Worm (Caenorhabditis elegans) whole organism, L3 larva: ENCODE data around the gene rnh-2.

ENCODE experiments used
- R02D3.7 ChIP-seq: fragments of 150-350 bp; optimal IDR thresholded peaks from 2 replicates; lab custom pipeline; 2014; ENCODE audit warnings: missing biosample characterization, missing genetic modification characterization
- ZK546.5 ChIP-seq: sonication (generic microtip); optimal IDR thresholded peaks from 2 replicates; lab custom pipeline; 2017; ENCODE audit warnings: missing biosample characterization, missing genetic modification characterization
- aly-2 ChIP-seq: fragments of 150-350 bp; optimal IDR thresholded peaks from 2 replicates; lab custom pipeline; 2014; ENCODE audit warnings: missing biosample characterization, missing genetic modification characterization
- ama-1 ChIP-seq: fragments of 150-350 bp; optimal IDR thresholded peaks from 2 replicates; lab custom pipeline; 2018
- ceh-16 ChIP-seq: sonication (generic microtip); optimal IDR thresholded peaks from 2 replicates; lab custom pipeline; 2017; ENCODE audit warnings: missing biosample characterization, missing genetic modification characterization
- ceh-28 ChIP-seq: fragments of 150-350 bp; optimal IDR thresholded peaks from 2 replicates; lab custom pipeline; 2014; ENCODE audit warnings: missing biosample characterization, missing genetic modification reagents, missing genetic modification characterization
- ceh-82 ChIP-seq: fragments of 150-350 bp; optimal IDR thresholded peaks from 2 replicates; lab custom pipeline; 2014; ENCODE audit warnings: missing biosample characterization, missing genetic modification characterization
- ceh-9 ChIP-seq: sonication (generic microtip); optimal IDR thresholded peaks from 2 replicates; lab custom pipeline; 2018; ENCODE audit warnings: missing biosample characterization, missing genetic modification characterization
- daf-12 ChIP-seq: fragments of 150-350 bp; optimal IDR thresholded peaks from 2 replicates; lab custom pipeline; 2014; ENCODE audit warnings: missing biosample characterization, missing genetic modification reagents, missing genetic modification characterization
- egl-27 ChIP-seq: sonication (generic microtip); optimal IDR thresholded peaks from 4 replicates; lab custom pipeline; 2017; ENCODE audit warnings: missing biosample characterization, missing genetic modification reagents, missing genetic modification characterization
- egl-5 ChIP-seq: fragments of 150-350 bp; optimal IDR thresholded peaks from 2 replicates; lab custom pipeline; 2017; ENCODE audit warnings: missing biosample characterization, missing genetic modification reagents, missing genetic modification characterization, inconsistent platforms
- elt-1 ChIP-seq: fragments of 150-350 bp; optimal IDR thresholded peaks from 2 replicates; lab custom pipeline; 2014; ENCODE audit warnings: missing biosample characterization, missing genetic modification characterization
- elt-2 ChIP-seq: sonication (generic microtip); optimal IDR thresholded peaks from 2 replicates; lab custom pipeline; 2016; ENCODE audit warnings: missing genetic modification reagents, mild to moderate bottlenecking, missing genetic modification characterization, missing compliant biosample characterization
- elt-3 ChIP-seq, 3 experiments: fragments of 150-350 bp in 1 of 3; sonication (generic microtip) in 2 of 3; optimal IDR thresholded peaks; 2 replicates in 2 of 3; 4 replicates in 1 of 3; lab custom pipeline; 2014 to 2017; ENCODE audit warnings: missing biosample characterization in 3 of 3, missing genetic modification characterization in 3 of 3
- eor-1 ChIP-seq, 2 experiments: fragments of 150-350 bp; optimal IDR thresholded peaks; 2 replicates each; lab custom pipeline; 2014 to 2018; ENCODE audit warnings: missing biosample characterization in 2 of 2, missing genetic modification characterization in 2 of 2
- fkh-10 ChIP-seq: sonication (generic microtip); optimal IDR thresholded peaks from 2 replicates; lab custom pipeline; 2017; ENCODE audit warnings: missing biosample characterization, missing genetic modification reagents, missing genetic modification characterization
- fos-1 ChIP-seq: fragments of 150-350 bp; optimal IDR thresholded peaks from 2 replicates; lab custom pipeline; 2014; ENCODE audit warnings: missing biosample characterization, missing genetic modification characterization
- hmg-11 ChIP-seq: sonication (generic microtip); optimal IDR thresholded peaks from 2 replicates; lab custom pipeline; 2016; ENCODE audit warnings: missing genetic modification characterization, missing compliant biosample characterization
- jun-1 ChIP-seq: fragments of 150-350 bp; optimal IDR thresholded peaks from 2 replicates; lab custom pipeline; 2014; ENCODE audit warnings: missing biosample characterization, missing genetic modification reagents, missing genetic modification characterization
- lin-15B ChIP-seq: fragments of 150-350 bp; optimal IDR thresholded peaks from 2 replicates; lab custom pipeline; 2014; ENCODE audit warnings: missing biosample characterization, missing genetic modification characterization
- lsy-12 ChIP-seq: sonication (generic microtip); optimal IDR thresholded peaks from 2 replicates; lab custom pipeline; 2016; ENCODE audit warnings: mild to moderate bottlenecking, missing genetic modification characterization, missing compliant biosample characterization
- mdl-1 ChIP-seq: fragments of 150-350 bp; optimal IDR thresholded peaks from 2 replicates; lab custom pipeline; 2014; ENCODE audit warnings: missing biosample characterization, missing genetic modification characterization
- mml-1 ChIP-seq: fragments of 150-350 bp; sonication (generic microtip); optimal IDR thresholded peaks from 3 replicates; lab custom pipeline; 2014; ENCODE audit warnings: missing biosample characterization, missing genetic modification characterization
- nfya-1 ChIP-seq: sonication (generic microtip); optimal IDR thresholded peaks from 2 replicates; lab custom pipeline; 2017; ENCODE audit warnings: missing genetic modification characterization, mild to moderate bottlenecking, missing compliant biosample characterization, antibody characterized with exemption, moderate library complexity; ENCODE audit not compliant: insufficient read depth
- nhr-11 ChIP-seq: fragments of 150-350 bp; optimal IDR thresholded peaks from 2 replicates; lab custom pipeline; 2014; ENCODE audit warnings: missing biosample characterization, missing genetic modification characterization
- nhr-23 ChIP-seq: fragments of 150-350 bp; optimal IDR thresholded peaks from 2 replicates; lab custom pipeline; 2014; ENCODE audit warnings: missing biosample characterization, missing genetic modification reagents, missing genetic modification characterization
- nhr-237 ChIP-seq: fragments of 150-350 bp; optimal IDR thresholded peaks from 2 replicates; lab custom pipeline; 2014; ENCODE audit warnings: missing biosample characterization, missing genetic modification characterization
- nhr-25 ChIP-seq: sonication (generic microtip); optimal IDR thresholded peaks from 2 replicates; lab custom pipeline; 2017; ENCODE audit warnings: missing biosample characterization, missing genetic modification characterization
- nhr-28 ChIP-seq: fragments of 150-350 bp; optimal IDR thresholded peaks from 2 replicates; lab custom pipeline; 2014; ENCODE audit warnings: missing biosample characterization, missing genetic modification characterization
- nhr-43 ChIP-seq: sonication (generic microtip); optimal IDR thresholded peaks from 2 replicates; lab custom pipeline; 2016; ENCODE audit warnings: mild to moderate bottlenecking, missing genetic modification characterization, missing compliant biosample characterization; ENCODE audit not compliant: poor library complexity, severe bottlenecking
- nhr-76 ChIP-seq: fragments of 150-350 bp; sonication (generic microtip); optimal IDR thresholded peaks from 5 replicates; lab custom pipeline; 2014; ENCODE audit warnings: missing biosample characterization, missing genetic modification characterization
- pha-4 ChIP-seq: fragments of 150-350 bp; optimal IDR thresholded peaks from 2 replicates; lab custom pipeline; 2014; ENCODE audit warnings: missing biosample characterization, missing genetic modification reagents, missing genetic modification characterization
- pqm-1 ChIP-seq: fragments of 150-350 bp; optimal IDR thresholded peaks from 2 replicates; lab custom pipeline; 2017; ENCODE audit warnings: missing biosample characterization, missing genetic modification characterization, inconsistent platforms
- sea-2 ChIP-seq: fragments of 150-350 bp; sonication (generic microtip); optimal IDR thresholded peaks from 4 replicates; lab custom pipeline; 2014; ENCODE audit warnings: missing biosample characterization, missing genetic modification reagents, missing genetic modification characterization
- skn-1 ChIP-seq: fragments of 150-350 bp; optimal IDR thresholded peaks from 2 replicates; lab custom pipeline; 2014; ENCODE audit warnings: missing biosample characterization, missing genetic modification characterization
- snpc-4 ChIP-seq: fragments of 150-350 bp; optimal IDR thresholded peaks from 2 replicates; lab custom pipeline; 2014; ENCODE audit warnings: missing biosample characterization, missing genetic modification characterization
- tbx-2 ChIP-seq: sonication (generic microtip); optimal IDR thresholded peaks from 2 replicates; lab custom pipeline; 2016; ENCODE audit warnings: mild to moderate bottlenecking, missing genetic modification characterization, missing compliant biosample characterization
- unc-39 ChIP-seq: sonication (generic microtip); optimal IDR thresholded peaks from 4 replicates; lab custom pipeline; 2017; ENCODE audit warnings: missing biosample characterization, missing genetic modification characterization
- unc-62 ChIP-seq: fragments of 150-350 bp; sonication (generic microtip); optimal IDR thresholded peaks from 4 replicates; lab custom pipeline; 2014; ENCODE audit warnings: missing biosample characterization, missing genetic modification reagents, missing genetic modification characterization
- zag-1 ChIP-seq: fragments of 150-350 bp; optimal IDR thresholded peaks from 2 replicates; lab custom pipeline; 2014; ENCODE audit warnings: missing biosample characterization, missing genetic modification characterization
- ztf-11 ChIP-seq: fragments of 150-350 bp; optimal IDR thresholded peaks from 2 replicates; lab custom pipeline; 2014; ENCODE audit warnings: missing biosample characterization, missing genetic modification characterization
- ztf-4 ChIP-seq: fragments of 150-350 bp; optimal IDR thresholded peaks from 2 replicates; lab custom pipeline; 2014; ENCODE audit warnings: missing biosample characterization, missing genetic modification characterization

Gene rnh-2

ce11 chrII:8551100-8551499 lies 34.1 kb downstream of the rnh-2 start:
- TF ChIP-seq fkh-10 (GFP tag; lab: Kevin White, UChicago) (peak; percentile 47), unc-62 (GFP tag; lab: Kevin White, UChicago) (no peak)

ce11 chrII:8554568-8554967 lies 37.6 kb downstream of the rnh-2 start:
- TF ChIP-seq tbx-2 (no peak), egl-27 (no peak), nhr-11 (tag; lab: Kevin White, UChicago) (no peak), nhr-237 (tag; lab: Kevin White, UChicago) (no peak), skn-1 (tag; lab: Kevin White, UChicago) (no peak), nhr-25 (tag; lab: Kevin White, UChicago) (no peak), snpc-4 (no peak), jun-1 (no peak), ceh-16 (no peak), nfya-1 (tag; lab: Kevin White, UChicago) (no peak), pqm-1 (tag; lab: Kevin White, UChicago) (no peak)

- TF ChIP-seq aly-2 (tag; lab: Kevin White, UChicago) (no peak), ceh-16 (no peak), mml-1 (no peak), pha-4 (tag; lab: Kevin White, UChicago) (no peak), elt-1 (tag; lab: Kevin White, UChicago) (no peak), lsy-12 (tag; lab: Kevin White, UChicago) (no peak)
- TF ChIP-seq, all 47 proteins: peak for 0
These were observed 39.2 kb downstream of the rnh-2 start, which contains the start of gene glb-27 for ce11 chrII:8556166-8556565. Gene glb-27 (minus strand): TSS chrII:8556266.

DNA sequence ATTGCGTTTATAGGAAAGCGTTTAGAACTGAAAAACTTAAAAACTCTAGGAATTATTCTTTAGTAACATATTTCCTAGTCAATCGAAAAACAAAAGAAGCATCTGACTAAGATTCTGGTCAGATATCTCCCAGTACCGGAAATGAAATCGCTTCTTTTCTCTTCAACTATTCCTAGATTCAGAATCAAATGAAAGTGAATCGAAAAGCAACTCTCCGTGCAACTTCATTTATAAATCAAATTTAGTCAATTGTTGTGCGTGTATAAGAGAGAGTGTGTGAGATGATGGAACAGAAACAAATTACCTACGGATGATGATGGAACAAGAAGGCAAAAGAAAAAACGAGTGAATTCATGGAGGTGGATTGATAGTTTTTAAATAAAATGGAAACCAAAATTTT lies 42.2 kb downstream of the rnh-2 start:
- TF ChIP-seq ztf-4 (no peak), ceh-28 (tag; lab: Kevin White, UChicago) (peak; percentile 31), zag-1 (tag; lab: Kevin White, UChicago) (no peak), nfya-1 (tag; lab: Kevin White, UChicago) (peak; percentile 1), jun-1 (peak; percentile 17), fkh-10 (GFP tag; lab: Kevin White, UChicago) (peak; percentile 98), nhr-25 (tag; lab: Kevin White, UChicago) (no peak), nhr-11 (tag; lab: Kevin White, UChicago) (peak; percentile 32), tbx-2 (no peak), fos-1 (tag; lab: Kevin White, UChicago) (no peak), elt-2 (no peak), nhr-23 (peak; percentile 29), nhr-43 (no peak)

DNA sequence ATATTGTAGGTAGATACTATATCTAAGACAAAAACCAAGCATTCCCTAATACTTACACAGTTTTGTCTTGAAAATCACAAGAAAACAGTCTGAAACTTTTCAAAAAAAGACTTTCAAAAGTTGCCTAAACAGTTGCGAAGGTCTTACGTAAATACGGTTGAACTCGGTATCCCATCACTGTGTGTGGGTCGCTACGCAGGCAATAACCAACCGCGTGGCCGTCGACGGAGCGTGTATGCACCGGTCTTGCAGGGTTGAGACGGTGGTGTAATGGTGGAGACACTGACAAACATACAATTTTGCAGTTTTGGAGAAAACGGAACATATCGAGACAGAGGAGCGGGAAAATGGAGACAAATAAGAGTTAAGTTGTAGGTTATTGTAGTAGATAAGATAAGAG lies 44.3 kb downstream of the rnh-2 start, which contains the start of gene iff-2:
Gene iff-2, minus strand, starts transcription at position 141 of the 400 bp plus-strand sequence.
- TF ChIP-seq nhr-43, result peak; percentile 98
- peak; percentile 22 for TF ChIP-seq ztf-11
- peak; percentile 100 for TF ChIP-seq pha-4 (tag; lab: Kevin White, UChicago)
- peak; percentile 53 for TF ChIP-seq aly-2 (tag; lab: Kevin White, UChicago)
- TF ChIP-seq jun-1, result peak; percentile 99
- peak; percentile 92 for TF ChIP-seq elt-1 (tag; lab: Kevin White, UChicago)
- TF ChIP-seq tbx-2, result peak; percentile 94
- no peak for TF ChIP-seq sea-2 (GFP tag; lab: Kevin White, UChicago)
- peak; percentile 96 for TF ChIP-seq skn-1 (tag; lab: Kevin White, UChicago)
- peak; percentile 83 for TF ChIP-seq ZK546.5 (tag; lab: Kevin White, UChicago)
- TF ChIP-seq lin-15B (tag; lab: Kevin White, UChicago), result peak; percentile 100
- TF ChIP-seq ceh-82, result peak; percentile 93
- TF ChIP-seq hmg-11 (tag; lab: Kevin White, UChicago), result peak; percentile 97
- TF ChIP-seq mml-1, result no peak
- TF ChIP-seq nhr-23, result peak; percentile 100
- peak; percentile 60 to 99 (median 98) for TF ChIP-seq elt-3 (tag; optimal IDR thresholded peaks at IDR 0.05; lab: Kevin White, UChicago)
- peak; percentile 99 for TF ChIP-seq egl-5 (tag; lab: Kevin White, UChicago)
- peak; percentile 52 for TF ChIP-seq unc-39 (tag; lab: Kevin White, UChicago)
- peak; percentile 95 for TF ChIP-seq ama-1 (lab: Kevin White, UChicago)
- TF ChIP-seq zag-1 (tag; lab: Kevin White, UChicago), result peak; percentile 77
- peak; percentile 100 for TF ChIP-seq nhr-25 (tag; lab: Kevin White, UChicago)
- TF ChIP-seq ztf-4, result peak; percentile 88
- peak; percentile 73 for TF ChIP-seq ceh-16
- no peak for TF ChIP-seq ceh-9
- TF ChIP-seq elt-2, result peak; percentile 97
- TF ChIP-seq nhr-237 (tag; lab: Kevin White, UChicago), result no peak
- TF ChIP-seq eor-1 (tag; optimal IDR thresholded peaks at IDR 0.05; lab: Kevin White, UChicago), result peak in 1 of 2 experiments; percentile 82
- TF ChIP-seq mdl-1 (tag; lab: Kevin White, UChicago), result peak; percentile 92
- peak; percentile 95 for TF ChIP-seq snpc-4
- TF ChIP-seq R02D3.7 (tag; lab: Kevin White, UChicago), result peak; percentile 94
- TF ChIP-seq daf-12 (tag; lab: Kevin White, UChicago), result no peak
- peak; percentile 96 for TF ChIP-seq fos-1 (tag; lab: Kevin White, UChicago)
- peak; percentile 99 for TF ChIP-seq nhr-11 (tag; lab: Kevin White, UChicago)
- peak; percentile 99 for TF ChIP-seq pqm-1 (tag; lab: Kevin White, UChicago)
- peak; percentile 77 for TF ChIP-seq nhr-28 (tag; lab: Kevin White, UChicago)
- peak; percentile 85 for TF ChIP-seq nhr-76 (tag; lab: Kevin White, UChicago)
- peak; percentile 99 for TF ChIP-seq nfya-1 (tag; lab: Kevin White, UChicago)
